In genomic region chrIII:5719832-5720194, ce11 we compare ENCODE assay signal across 2 worm cellular contexts.
TF ChIP-seq lines count a peak whose summit lies in the region.

No protein-coding gene starts in this region.

TF ChIP-seq in whole organism, L1 larva, 84 proteins besides CTCF, POLR2A, EP300 and RAD21 (continued from another document):
- TF ChIP-seq snpc-4 (tag; optimal IDR thresholded peaks at IDR 0.05; lab: Kevin White, UChicago) (no peak), xbp-1 (tag; optimal IDR thresholded peaks at IDR 0.05; lab: Kevin White, UChicago) (no peak), lsy-2 (tag; optimal IDR thresholded peaks at IDR 0.05; lab: Kevin White, UChicago) (peak in 1 of 2 experiments; percentile 4), efl-3 (GFP tag; optimal IDR thresholded peaks at IDR 0.05; lab: Kevin White, UChicago) (no peak), unc-62 (GFP tag; optimal IDR thresholded peaks at IDR 0.05; lab: Kevin White, UChicago) (no peak), lin-39 (tag; optimal IDR thresholded peaks at IDR 0.05; lab: Kevin White, UChicago) (no peak), unc-86 (tag; optimal IDR thresholded peaks at IDR 0.05; lab: Kevin White, UChicago) (no peak), ceh-88 (GFP tag; IDR thresholded peaks at IDR 0.05; lab: Robert Waterston, UW) (no peak), pax-3 (tag; optimal IDR thresholded peaks at IDR 0.05; lab: Kevin White, UChicago) (no peak), vab-15 (tag; optimal IDR thresholded peaks at IDR 0.05; lab: Kevin White, UChicago) (no peak), dpl-1 (GFP tag; optimal IDR thresholded peaks at IDR 0.05; lab: Kevin White, UChicago) (peak; percentile 46 to 80 (median 71)), ama-1 (optimal IDR thresholded peaks at IDR 0.05; lab: Kevin White, UChicago) (no peak), nhr-76 (tag; optimal IDR thresholded peaks at IDR 0.05; lab: Kevin White, UChicago) (no peak)

TF ChIP-seq in whole organism, young adult, 124 proteins besides CTCF, POLR2A, EP300 and RAD21 (continued from another document):
- peak; percentile 36; the same call in 1 of the 2 replicates for TF ChIP-seq mcd-1 (GFP tag; IDR thresholded peaks at IDR 0.05; lab: Robert Waterston, UW)
- TF ChIP-seq bed-2 (GFP tag; IDR thresholded peaks at IDR 0.05; lab: Robert Waterston, UW) = no peak
- peak; percentile 49; the same call in 1 of the 2 replicates for TF ChIP-seq D2030.7 (GFP tag; IDR thresholded peaks at IDR 0.05; lab: Robert Waterston, UW)
- TF ChIP-seq egl-44 (GFP tag; IDR thresholded peaks at IDR 0.05; lab: Robert Waterston, UW) = no peak
- peak; percentile 40 for TF ChIP-seq F49E8.2 (tag; optimal IDR thresholded peaks at IDR 0.05; lab: Kevin White, UChicago; ENCODE audit: insufficient read depth)
- no peak for TF ChIP-seq ccch-3 (GFP tag; optimal IDR thresholded peaks at IDR 0.05; lab: Kevin White, UChicago)
- no peak for TF ChIP-seq dox-1 (GFP tag; IDR thresholded peaks at IDR 0.05; lab: Robert Waterston, UW)
- no peak for TF ChIP-seq C17E4.6 (GFP tag; IDR thresholded peaks at IDR 0.05; lab: Robert Waterston, UW)
- no peak for TF ChIP-seq B0261.1 (tag; optimal IDR thresholded peaks at IDR 0.05; lab: Kevin White, UChicago)
- TF ChIP-seq rpc-1 (optimal IDR thresholded peaks at IDR 0.05; lab: Kevin White, UChicago) = no peak
- TF ChIP-seq rpc-1 (tag; optimal IDR thresholded peaks at IDR 0.05; lab: Kevin White, UChicago) = no peak
- TF ChIP-seq let-526 (GFP tag; IDR thresholded peaks at IDR 0.05; lab: Robert Waterston, UW) = no peak
- TF ChIP-seq attf-6 (GFP tag; IDR thresholded peaks at IDR 0.05; lab: Robert Waterston, UW) = no peak
- TF ChIP-seq bed-1 (GFP tag; IDR thresholded peaks at IDR 0.05; lab: Robert Waterston, UW) = no peak
- TF ChIP-seq nfyb-1 (GFP tag; IDR thresholded peaks at IDR 0.05; lab: Robert Waterston, UW) = no peak
- TF ChIP-seq nfya-2 (GFP tag; IDR thresholded peaks at IDR 0.05; lab: Robert Waterston, UW) = no peak
- no peak for TF ChIP-seq F57C9.4 (tag; optimal IDR thresholded peaks at IDR 0.05; lab: Kevin White, UChicago)
- no peak for TF ChIP-seq ekl-4 (GFP tag; IDR thresholded peaks at IDR 0.05; lab: Robert Waterston, UW)
- TF ChIP-seq snpc-3.4 (tag; optimal IDR thresholded peaks at IDR 0.05; lab: Kevin White, UChicago) = no peak
- TF ChIP-seq ceh-100 (GFP tag; IDR thresholded peaks at IDR 0.05; lab: Robert Waterston, UW) = no peak
- TF ChIP-seq sdz-38 (tag; optimal IDR thresholded peaks at IDR 0.05; lab: Kevin White, UChicago) = no peak
- no peak for TF ChIP-seq Y53F4B.3 (GFP tag; IDR thresholded peaks at IDR 0.05; lab: Robert Waterston, UW)
- TF ChIP-seq F33H1.4 (GFP tag; IDR thresholded peaks at IDR 0.05; lab: Robert Waterston, UW) = peak; percentile 79
- TF ChIP-seq gei-17 (GFP tag; optimal IDR thresholded peaks at IDR 0.05; lab: Kevin White, UChicago) = no peak
- TF ChIP-seq ceh-27 (GFP tag; optimal IDR thresholded peaks at IDR 0.05; lab: Kevin White, UChicago) = no peak
- no peak for TF ChIP-seq T26A5.8 (tag; optimal IDR thresholded peaks at IDR 0.05; lab: Kevin White, UChicago)
- TF ChIP-seq lin-35 (GFP tag; optimal IDR thresholded peaks at IDR 0.05; lab: Kevin White, UChicago) = peak; percentile 48 to 75 (median 60)
- TF ChIP-seq chd-7 (tag; optimal IDR thresholded peaks at IDR 0.05; lab: Kevin White, UChicago) = no peak
- TF ChIP-seq C06A6.2 (GFP tag; conservative IDR thresholded peaks at IDR 0.05; lab: Robert Waterston, UW) = no peak
- TF ChIP-seq lag-1 (GFP tag; IDR thresholded peaks at IDR 0.05; lab: Robert Waterston, UW) = no peak
- TF ChIP-seq ztf-26 (tag; optimal IDR thresholded peaks at IDR 0.05; lab: Kevin White, UChicago) = no peak
- TF ChIP-seq ZK185.1 (tag; optimal IDR thresholded peaks at IDR 0.05; lab: Kevin White, UChicago; ENCODE audit: poor library complexity, severe bottlenecking) = no peak
- TF ChIP-seq xnd-1 (tag; optimal IDR thresholded peaks at IDR 0.05; lab: Kevin White, UChicago) = peak; percentile 76
- TF ChIP-seq tbp1 (GFP tag; optimal IDR thresholded peaks at IDR 0.05; lab: Kevin White, UChicago) = peak; percentile 29
- peak; percentile 42; the same call in 1 of the 2 replicates for TF ChIP-seq rcor-1 (GFP tag; IDR thresholded peaks at IDR 0.05; lab: Robert Waterston, UW)
- TF ChIP-seq F52B5.7 (tag; optimal IDR thresholded peaks at IDR 0.05; lab: Kevin White, UChicago) = no peak
- peak; percentile 8 for TF ChIP-seq him-1 (tag; optimal IDR thresholded peaks at IDR 0.05; lab: Kevin White, UChicago)
- TF ChIP-seq hsf-1 (GFP tag; IDR thresholded peaks at IDR 0.05; lab: Robert Waterston, UW) = peak; percentile 48; the same call in 1 of the 2 replicates
- no peak for TF ChIP-seq attf-3 (GFP tag; conservative IDR thresholded peaks at IDR 0.05; lab: Robert Waterston, UW)
- no peak for TF ChIP-seq tbx-9 (tag; optimal IDR thresholded peaks at IDR 0.05; lab: Kevin White, UChicago; ENCODE audit: borderline replicate concordance)
- no peak for TF ChIP-seq lsy-27 (tag; optimal IDR thresholded peaks at IDR 0.05; lab: Kevin White, UChicago; ENCODE audit: borderline replicate concordance, insufficient read depth)
- no peak for TF ChIP-seq athp-1 (tag; optimal IDR thresholded peaks at IDR 0.05; lab: Kevin White, UChicago)
- TF ChIP-seq ceh-91 (GFP tag; IDR thresholded peaks at IDR 0.05; lab: Robert Waterston, UW) = peak; percentile 39; the same call in 1 of the 2 replicates
- no peak for TF ChIP-seq B0019.2 (GFP tag; conservative IDR thresholded peaks at IDR 0.05; lab: Robert Waterston, UW)
- peak; percentile 50; the same call in 1 of the 2 replicates for TF ChIP-seq pbrm-1 (GFP tag; IDR thresholded peaks at IDR 0.05; lab: Robert Waterston, UW)
- TF ChIP-seq nfya-1 (tag; optimal IDR thresholded peaks at IDR 0.05; lab: Kevin White, UChicago; ENCODE audit: borderline replicate concordance, insufficient read depth) = no peak
- TF ChIP-seq hrde-1 (tag; optimal IDR thresholded peaks at IDR 0.05; lab: Kevin White, UChicago; ENCODE audit: borderline replicate concordance) = no peak
- no peak for TF ChIP-seq ztf-22 (GFP tag; optimal IDR thresholded peaks at IDR 0.05; lab: Kevin White, UChicago)
- TF ChIP-seq nhr-27 (tag; optimal IDR thresholded peaks at IDR 0.05; lab: Kevin White, UChicago) = no peak
- TF ChIP-seq sea-2 (GFP tag; IDR thresholded peaks at IDR 0.05; lab: Robert Waterston, UW) = no peak
- no peak for TF ChIP-seq B0336.3 (GFP tag; IDR thresholded peaks at IDR 0.05; lab: Robert Waterston, UW)
- TF ChIP-seq aptf-3 (GFP tag; IDR thresholded peaks at IDR 0.05; lab: Robert Waterston, UW) = no peak
- no peak for TF ChIP-seq ceh-58 (GFP tag; IDR thresholded peaks at IDR 0.05; lab: Robert Waterston, UW)
- TF ChIP-seq ztf-18 (tag; optimal IDR thresholded peaks at IDR 0.05; lab: Kevin White, UChicago) = peak; percentile 94
- no peak for TF ChIP-seq nhr-90 (tag; optimal IDR thresholded peaks at IDR 0.05; lab: Kevin White, UChicago)
- TF ChIP-seq ets-4 (GFP tag; optimal IDR thresholded peaks at IDR 0.05; lab: Kevin White, UChicago) = no peak
- TF ChIP-seq T07F8.4 (tag; optimal IDR thresholded peaks at IDR 0.05; lab: Kevin White, UChicago) = no peak
- TF ChIP-seq F22D6.2 (tag; optimal IDR thresholded peaks at IDR 0.05; lab: Kevin White, UChicago) = no peak
- peak; percentile 98 for TF ChIP-seq lin-54 (GFP tag; optimal IDR thresholded peaks at IDR 0.05; lab: Kevin White, UChicago)
- TF ChIP-seq F23B12.7 (tag; optimal IDR thresholded peaks at IDR 0.05; lab: Kevin White, UChicago; ENCODE audit: insufficient read depth) = peak; percentile 22
- TF ChIP-seq sptf-2 (GFP tag; optimal IDR thresholded peaks at IDR 0.05; lab: Kevin White, UChicago) = no peak
- peak; percentile 69 for TF ChIP-seq madf-8 (GFP tag; conservative IDR thresholded peaks at IDR 0.05; lab: Robert Waterston, UW)
- no peak for TF ChIP-seq F10E7.11 (tag; optimal IDR thresholded peaks at IDR 0.05; lab: Kevin White, UChicago)
